Worm (Caenorhabditis elegans): Measurements from ENCODE around the gene npr-20.

- no peak for TF ChIP-seq elt-2 (tag; optimal IDR thresholded peaks at IDR 0.05)
- no peak for TF ChIP-seq ttx-3 (tag; optimal IDR thresholded peaks at IDR 0.05)
- TF ChIP-seq tbx-2 (tag; optimal IDR thresholded peaks at IDR 0.05), result no peak
- no peak for TF ChIP-seq syd-9 (tag; optimal IDR thresholded peaks at IDR 0.05)
- no peak for TF ChIP-seq nhr-11 (tag; optimal IDR thresholded peaks at IDR 0.05)
- TF ChIP-seq ceh-31 (tag; optimal IDR thresholded peaks at IDR 0.05), result no peak
- no peak for TF ChIP-seq lin-11 (tag; optimal IDR thresholded peaks at IDR 0.05)
- TF ChIP-seq unc-3 (GFP tag; conservative IDR thresholded peaks at IDR 0.05), result no peak
- no peak for TF ChIP-seq unc-3 (tag; optimal IDR thresholded peaks at IDR 0.05)
- no peak for TF ChIP-seq ceh-45 (GFP tag; IDR thresholded peaks at IDR 0.05)
- TF ChIP-seq T23F11.4 (GFP tag; optimal IDR thresholded peaks at IDR 0.05), result no peak
- TF ChIP-seq hlh-30 (tag; optimal IDR thresholded peaks at IDR 0.05; ENCODE audit: insufficient read depth), result no peak
- no peak for TF ChIP-seq F13H6.1 (tag; optimal IDR thresholded peaks at IDR 0.05)
Observed at ce11 chrII:8811825-8812224, 53.2 kb downstream of the npr-20 start.
